Worm (Caenorhabditis elegans): ENCODE measurements around the gene F52E1.3.

F52E1.3 gene

DNA sequence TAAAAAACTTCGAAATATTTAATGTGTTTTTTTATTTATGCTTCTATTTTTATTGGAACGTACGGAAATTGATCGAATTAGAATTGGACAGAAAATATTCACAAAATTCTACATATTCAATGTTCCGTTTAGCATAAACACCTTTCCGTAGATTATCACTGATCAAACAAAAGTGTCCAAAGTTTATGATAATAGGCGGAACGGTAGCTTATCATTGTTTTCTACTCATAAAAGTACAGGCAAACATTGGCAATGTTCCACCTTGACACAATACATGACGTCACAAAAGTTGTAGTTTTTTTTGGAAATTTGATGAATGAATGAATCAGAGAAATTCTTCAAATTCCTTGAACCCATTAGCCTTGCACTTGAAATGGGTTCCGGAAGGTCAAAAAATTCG, 9.3 kb downstream of the F52E1.3 start:
- TF ChIP-seq dpff-1 (tag; optimal IDR thresholded peaks at IDR 0.05), result no peak
- no peak for TF ChIP-seq ztf-25 (GFP tag; IDR thresholded peaks at IDR 0.05)
- TF ChIP-seq F52B5.7 (tag; optimal IDR thresholded peaks at IDR 0.05), result no peak
- TF ChIP-seq F55B11.4 (tag; optimal IDR thresholded peaks at IDR 0.05; ENCODE audit: borderline replicate concordance, insufficient read depth), result no peak
- TF ChIP-seq ekl-4 (GFP tag; IDR thresholded peaks at IDR 0.05), result no peak
- no peak for TF ChIP-seq mes-4 (tag; optimal IDR thresholded peaks at IDR 0.05)
- TF ChIP-seq C06A6.2 (GFP tag; conservative IDR thresholded peaks at IDR 0.05), result no peak
- no peak for TF ChIP-seq nhr-179 (tag; optimal IDR thresholded peaks at IDR 0.05)
- TF ChIP-seq snpc-1.3 (tag; optimal IDR thresholded peaks at IDR 0.05; ENCODE audit: insufficient read depth), result no peak
- TF ChIP-seq Y95B8A.8 (GFP tag; IDR thresholded peaks at IDR 0.05), result no peak
- no peak for TF ChIP-seq let-526 (GFP tag; IDR thresholded peaks at IDR 0.05)
- no peak for TF ChIP-seq dpl-1 (GFP tag; optimal IDR thresholded peaks at IDR 0.05)
- TF ChIP-seq attf-3 (GFP tag; conservative IDR thresholded peaks at IDR 0.05), result no peak
- TF ChIP-seq zfh-2 (GFP tag; conservative IDR thresholded peaks at IDR 0.05), result no peak
- no peak for TF ChIP-seq ztf-18 (tag; optimal IDR thresholded peaks at IDR 0.05)
- no peak for TF ChIP-seq mxl-1 (tag; optimal IDR thresholded peaks at IDR 0.05)

DNA sequence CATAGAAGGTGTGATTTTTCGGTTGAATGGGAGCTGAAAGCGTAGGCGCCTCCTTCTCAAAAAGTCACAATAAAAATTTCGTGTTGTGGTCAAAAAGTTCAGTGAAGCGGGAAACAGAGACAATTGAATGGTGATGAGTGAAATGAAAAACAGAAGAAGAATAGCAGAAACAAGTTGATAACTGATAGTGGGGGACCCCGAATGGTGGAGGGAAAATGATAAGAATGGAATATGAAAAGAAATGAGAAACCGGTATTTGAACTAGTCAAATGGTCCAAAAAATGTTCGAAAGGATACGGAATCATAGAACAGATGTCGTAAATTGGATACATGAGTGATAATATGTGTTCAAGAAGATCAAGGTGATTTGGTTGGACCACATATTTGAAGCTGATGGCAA, 9.7 kb downstream of the F52E1.3 start:
- no peak for TF ChIP-seq zfh-2 (GFP tag; conservative IDR thresholded peaks at IDR 0.05)
- no peak for TF ChIP-seq attf-5 (GFP tag; optimal IDR thresholded peaks at IDR 0.05)
- TF ChIP-seq B0261.1 (tag; optimal IDR thresholded peaks at IDR 0.05), result no peak
- no peak for TF ChIP-seq lag-1 (GFP tag; IDR thresholded peaks at IDR 0.05)
- TF ChIP-seq lin-35 (GFP tag; optimal IDR thresholded peaks at IDR 0.05), result no peak
- TF ChIP-seq bed-1 (GFP tag; IDR thresholded peaks at IDR 0.05), result no peak
- TF ChIP-seq snpc-1.3 (tag; optimal IDR thresholded peaks at IDR 0.05; ENCODE audit: insufficient read depth), result no peak
- no peak for TF ChIP-seq snpc-4 (GFP tag; optimal IDR thresholded peaks at IDR 0.05)
- TF ChIP-seq snpc-4 (tag; optimal IDR thresholded peaks at IDR 0.05), result no peak
- TF ChIP-seq mel-28 (tag; optimal IDR thresholded peaks at IDR 0.05; ENCODE audit: borderline replicate concordance), result no peak
- TF ChIP-seq lsl-1 (GFP tag; optimal IDR thresholded peaks at IDR 0.05), result no peak
- no peak for TF ChIP-seq dox-1 (GFP tag; IDR thresholded peaks at IDR 0.05)
- TF ChIP-seq snpc-1.1 (tag; optimal IDR thresholded peaks at IDR 0.05; ENCODE audit: insufficient read depth), result no peak
- TF ChIP-seq lir-1 (GFP tag; conservative IDR thresholded peaks at IDR 0.05), result no peak
- TF ChIP-seq ceh-79 (tag; optimal IDR thresholded peaks at IDR 0.05), result no peak
- no peak for TF ChIP-seq tlf-1 (GFP tag; optimal IDR thresholded peaks at IDR 0.05)
- TF ChIP-seq let-526 (GFP tag; IDR thresholded peaks at IDR 0.05), result no peak
- TF ChIP-seq egl-44 (GFP tag; IDR thresholded peaks at IDR 0.05), result no peak

DNA sequence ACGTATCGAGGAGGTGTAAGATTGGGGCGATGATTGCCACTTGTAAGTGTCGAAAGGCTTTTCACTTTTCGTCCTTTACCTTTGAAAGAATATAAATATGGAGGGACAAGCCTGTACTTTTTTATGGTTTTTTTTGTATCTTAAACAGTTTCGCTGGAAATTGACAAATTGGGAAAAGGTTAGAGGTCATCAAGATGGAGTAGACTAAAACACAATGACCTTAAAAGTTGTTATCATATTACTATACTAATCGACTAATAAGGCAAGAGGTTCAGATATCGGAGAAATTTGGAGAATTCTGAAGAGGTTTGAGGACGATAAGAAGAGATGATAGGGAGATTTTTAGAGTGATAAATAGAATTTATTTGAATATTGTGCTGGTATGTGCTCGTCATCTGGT, 11.6 kb downstream of the F52E1.3 start:
- TF ChIP-seq sea-2 (GFP tag; IDR thresholded peaks at IDR 0.05), result no peak
- no peak for TF ChIP-seq K11D2.4 (GFP tag; IDR thresholded peaks at IDR 0.05)
- TF ChIP-seq somi-1 (GFP tag; optimal IDR thresholded peaks at IDR 0.05), result no peak
- no peak for TF ChIP-seq lir-1 (GFP tag; conservative IDR thresholded peaks at IDR 0.05)
- TF ChIP-seq T07F8.4 (tag; optimal IDR thresholded peaks at IDR 0.05), result no peak
- TF ChIP-seq sptf-2 (GFP tag; optimal IDR thresholded peaks at IDR 0.05), result no peak
- no peak for TF ChIP-seq F22D6.2 (tag; optimal IDR thresholded peaks at IDR 0.05)
